Worm (Caenorhabditis elegans): Measurements from ENCODE around the gene F07C6.6.

The F07C6.6 gene

ce11 chrIV:12831609-12832500, 39.3 kb downstream of the F07C6.6 start (continued):
- TF ChIP-seq hrde-1 (tag; optimal IDR thresholded peaks at IDR 0.05; ENCODE audit: borderline replicate concordance): no peak
- TF ChIP-seq nhr-80 (tag; optimal IDR thresholded peaks at IDR 0.05): no peak
- TF ChIP-seq repo-1 (tag; optimal IDR thresholded peaks at IDR 0.05): no peak
- no peak for TF ChIP-seq F22D6.2 (tag; optimal IDR thresholded peaks at IDR 0.05)
- TF ChIP-seq snpc-1.3 (tag; optimal IDR thresholded peaks at IDR 0.05; ENCODE audit: insufficient read depth): peak; percentile 66
- TF ChIP-seq lsy-27 (tag; optimal IDR thresholded peaks at IDR 0.05; ENCODE audit: borderline replicate concordance, insufficient read depth): no peak
- TF ChIP-seq B0336.3 (GFP tag; IDR thresholded peaks at IDR 0.05): peak; percentile 43; the same call in 1 of the 2 replicates
- TF ChIP-seq lin-40 (tag; optimal IDR thresholded peaks at IDR 0.05): no peak
- 0 out of 2 replicates have a peak, but pooled peaks have one; percentile 16 for TF ChIP-seq cebp-1 (GFP tag; IDR thresholded peaks at IDR 0.05)
- TF ChIP-seq cebp-1 (tag; optimal IDR thresholded peaks at IDR 0.05): peak; percentile 90
- peak; percentile 20 for TF ChIP-seq F23B12.7 (tag; optimal IDR thresholded peaks at IDR 0.05; ENCODE audit: insufficient read depth)
- 0 out of 2 replicates have a peak, but pooled peaks have one; percentile 32 for TF ChIP-seq rcor-1 (GFP tag; IDR thresholded peaks at IDR 0.05)
- no peak for TF ChIP-seq ceh-27 (GFP tag; optimal IDR thresholded peaks at IDR 0.05)
- no peak for TF ChIP-seq hlh-26 (GFP tag; conservative IDR thresholded peaks at IDR 0.05)
- TF ChIP-seq aptf-2 (GFP tag; conservative IDR thresholded peaks at IDR 0.05): no peak
- TF ChIP-seq unc-62 (GFP tag; optimal IDR thresholded peaks at IDR 0.05): no peak
- TF ChIP-seq attf-3 (GFP tag; conservative IDR thresholded peaks at IDR 0.05): no peak
- no peak for TF ChIP-seq B0261.1 (tag; optimal IDR thresholded peaks at IDR 0.05)
- no peak for TF ChIP-seq Y95B8A.8 (GFP tag; IDR thresholded peaks at IDR 0.05)
- TF ChIP-seq tlf-1 (GFP tag; optimal IDR thresholded peaks at IDR 0.05): no peak
- TF ChIP-seq K11D2.4 (GFP tag; IDR thresholded peaks at IDR 0.05): no peak
- no peak for TF ChIP-seq B0035.1 (tag; optimal IDR thresholded peaks at IDR 0.05)
- TF ChIP-seq nhr-27 (tag; optimal IDR thresholded peaks at IDR 0.05): no peak
- no peak for TF ChIP-seq fkh-3 (tag; optimal IDR thresholded peaks at IDR 0.05)
- TF ChIP-seq madf-3 (GFP tag; IDR thresholded peaks at IDR 0.05): no peak
- no peak for TF ChIP-seq ama-1 (optimal IDR thresholded peaks at IDR 0.05)
- no peak for TF ChIP-seq ama-1 (GFP tag; optimal IDR thresholded peaks at IDR 0.05)
- TF ChIP-seq hlh-12 (tag; optimal IDR thresholded peaks at IDR 0.05): no peak
- TF ChIP-seq attf-5 (GFP tag; optimal IDR thresholded peaks at IDR 0.05): no peak
- no peak for TF ChIP-seq nfyb-1 (GFP tag; IDR thresholded peaks at IDR 0.05)
- no peak for TF ChIP-seq ztf-22 (GFP tag; optimal IDR thresholded peaks at IDR 0.05)
- TF ChIP-seq snpc-1.1 (tag; optimal IDR thresholded peaks at IDR 0.05; ENCODE audit: insufficient read depth): peak; percentile 71
- no peak for TF ChIP-seq ZK185.1 (tag; optimal IDR thresholded peaks at IDR 0.05; ENCODE audit: poor library complexity, severe bottlenecking)
- TF ChIP-seq unc-130 (GFP tag; optimal IDR thresholded peaks at IDR 0.05): no peak
- no peak for TF ChIP-seq mxl-1 (tag; optimal IDR thresholded peaks at IDR 0.05)
- TF ChIP-seq nfya-1 (tag; optimal IDR thresholded peaks at IDR 0.05; ENCODE audit: borderline replicate concordance, insufficient read depth): no peak
- TF ChIP-seq F10E7.11 (tag; optimal IDR thresholded peaks at IDR 0.05): no peak
- TF ChIP-seq athp-1 (tag; optimal IDR thresholded peaks at IDR 0.05): no peak
- no peak for TF ChIP-seq nfya-2 (GFP tag; IDR thresholded peaks at IDR 0.05)
- peak; percentile 70 for TF ChIP-seq F33H1.4 (GFP tag; IDR thresholded peaks at IDR 0.05)
- TF ChIP-seq sptf-2 (GFP tag; optimal IDR thresholded peaks at IDR 0.05): no peak
- TF ChIP-seq T26A5.8 (tag; optimal IDR thresholded peaks at IDR 0.05): no peak
- TF ChIP-seq lin-35 (GFP tag; optimal IDR thresholded peaks at IDR 0.05): no peak
- no peak for TF ChIP-seq let-607 (tag; optimal IDR thresholded peaks at IDR 0.05)
- TF ChIP-seq ceh-79 (tag; optimal IDR thresholded peaks at IDR 0.05): no peak
- no peak for TF ChIP-seq Y79H2A.3 (GFP tag; conservative IDR thresholded peaks at IDR 0.05)
